Worm (Caenorhabditis elegans): ENCODE data around the gene npr-33.

Gene npr-33

DNA sequence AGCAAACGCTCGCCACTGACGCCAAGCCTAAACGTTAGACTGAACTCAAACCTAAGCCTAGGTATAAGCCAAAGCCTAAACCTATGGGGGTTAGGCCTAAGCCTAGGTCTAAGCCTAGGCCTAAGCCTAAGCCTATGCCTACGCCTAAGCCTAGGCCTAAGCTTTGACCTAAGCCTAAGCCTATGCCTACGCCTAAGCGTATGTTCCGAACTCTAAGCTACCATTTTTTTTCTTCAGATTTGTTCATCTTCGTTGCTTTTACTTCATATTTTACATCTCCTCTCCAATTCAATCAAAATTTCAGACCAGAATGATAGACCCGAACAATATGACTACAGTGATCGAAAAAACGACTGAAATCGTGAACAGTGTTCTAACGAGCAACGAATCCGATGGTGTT is at the start of gene npr-33:
Gene npr-33 (plus strand): TSS at position 301 of the 400 bp plus-strand sequence.
- TF ChIP-seq jun-1 (tag; optimal IDR thresholded peaks at IDR 0.05), result no peak
- no peak for TF ChIP-seq hpl-2 (GFP tag; optimal IDR thresholded peaks at IDR 0.05)
- TF ChIP-seq dsc-1 (tag; optimal IDR thresholded peaks at IDR 0.05), result no peak
- no peak for TF ChIP-seq nhr-19 (GFP tag; conservative IDR thresholded peaks at IDR 0.05)
- TF ChIP-seq nhr-77 (tag; optimal IDR thresholded peaks at IDR 0.05), result no peak
- no peak for TF ChIP-seq nhr-47 (tag; optimal IDR thresholded peaks at IDR 0.05)
- TF ChIP-seq unc-62 (GFP tag; optimal IDR thresholded peaks at IDR 0.05), result no peak
- no peak for TF ChIP-seq mep-1 (tag; optimal IDR thresholded peaks at IDR 0.05)
- TF ChIP-seq pag-3 (tag; optimal IDR thresholded peaks at IDR 0.05; ENCODE audit: borderline replicate concordance, insufficient read depth), result no peak
- no peak for TF ChIP-seq lir-3 (tag; optimal IDR thresholded peaks at IDR 0.05; ENCODE audit: poor library complexity)
- TF ChIP-seq egl-13 (tag; optimal IDR thresholded peaks at IDR 0.05), result no peak
- no peak for TF ChIP-seq ceh-90 (tag; optimal IDR thresholded peaks at IDR 0.05)
- no peak for TF ChIP-seq ces-1 (GFP tag; optimal IDR thresholded peaks at IDR 0.05)

DNA sequence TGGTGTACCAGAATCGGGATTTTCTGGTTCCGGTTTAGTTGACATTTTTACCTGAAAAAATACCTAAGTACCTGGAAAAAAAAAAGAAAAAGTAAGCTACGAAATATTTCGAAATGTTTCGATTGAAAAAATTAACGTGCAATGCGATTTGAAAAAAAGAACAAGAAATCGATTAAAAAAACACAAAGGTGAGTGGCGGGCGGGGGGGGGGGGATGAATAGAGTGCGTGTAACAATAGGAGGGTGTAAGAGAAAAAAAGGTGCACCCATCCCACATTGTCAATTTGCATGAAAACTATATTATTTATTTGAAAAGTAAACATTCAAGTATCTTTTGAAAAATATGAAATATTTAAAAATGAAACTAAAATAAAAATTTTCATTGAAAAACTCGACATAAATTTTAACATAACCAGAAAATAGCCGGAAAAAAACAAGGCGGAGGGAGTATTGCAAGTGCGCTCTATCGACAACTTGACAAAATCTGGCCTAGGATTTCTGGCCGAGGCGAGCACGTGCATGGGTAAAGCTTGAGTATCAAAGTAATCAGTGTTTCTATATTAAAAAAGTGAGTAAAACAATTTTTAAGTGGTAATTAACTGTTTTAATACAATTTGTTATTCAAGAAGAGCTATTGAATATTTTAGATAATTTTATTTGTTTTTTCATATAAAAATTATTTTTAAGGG is 44.4 kb upstream of the npr-33 start, which contains the start of the genes csb-1 and F53H4.4:
Gene csb-1 (minus strand): TSS at position 51 of the 688 bp plus-strand sequence.
Gene F53H4.4 (plus strand): TSS at position 520 of the 688 bp plus-strand sequence.
- peak; percentile 71 for TF ChIP-seq nhr-19 (GFP tag; conservative IDR thresholded peaks at IDR 0.05)
- TF ChIP-seq vab-15 (tag; optimal IDR thresholded peaks at IDR 0.05), result no peak
- TF ChIP-seq aha-1 (tag; optimal IDR thresholded peaks at IDR 0.05), result no peak
- TF ChIP-seq lin-39 (tag; optimal IDR thresholded peaks at IDR 0.05), result no peak
- TF ChIP-seq F16B12.6 (tag; optimal IDR thresholded peaks at IDR 0.05), result peak; percentile 17
- peak; percentile 56 for TF ChIP-seq lin-13 (GFP tag; optimal IDR thresholded peaks at IDR 0.05)
- no peak for TF ChIP-seq unc-30 (tag; optimal IDR thresholded peaks at IDR 0.05)
- peak; percentile 77 to 87 for TF ChIP-seq lsy-2 (tag; optimal IDR thresholded peaks at IDR 0.05)
- no peak for TF ChIP-seq nhr-237 (tag; optimal IDR thresholded peaks at IDR 0.05)
- TF ChIP-seq fkh-4 (tag; optimal IDR thresholded peaks at IDR 0.05; ENCODE audit: borderline replicate concordance), result peak; percentile 15
- no peak for TF ChIP-seq C34B4.2 (tag; optimal IDR thresholded peaks at IDR 0.05)
- no peak for TF ChIP-seq ceh-8 (GFP tag; optimal IDR thresholded peaks at IDR 0.05)
- TF ChIP-seq mab-9 (GFP tag; IDR thresholded peaks at IDR 0.05), result no peak
- no peak for TF ChIP-seq tlp-1 (tag; optimal IDR thresholded peaks at IDR 0.05)
- peak; percentile 38 for TF ChIP-seq fkh-10 (GFP tag; optimal IDR thresholded peaks at IDR 0.05)
- no peak for TF ChIP-seq pqm-1 (tag; optimal IDR thresholded peaks at IDR 0.05)
- peak in 2 of 3 experiments; percentile 30 to 62 for TF ChIP-seq ceh-82 (tag; optimal IDR thresholded peaks at IDR 0.05)
- TF ChIP-seq zag-1 (tag; optimal IDR thresholded peaks at IDR 0.05), result no peak
- TF ChIP-seq nhr-76 (tag; optimal IDR thresholded peaks at IDR 0.05), result no peak
- TF ChIP-seq sptf-1 (tag; optimal IDR thresholded peaks at IDR 0.05), result no peak
- TF ChIP-seq ztf-11 (tag; optimal IDR thresholded peaks at IDR 0.05), result peak in 1 of 2 experiments; percentile 42
- TF ChIP-seq jun-1 (tag; optimal IDR thresholded peaks at IDR 0.05), result no peak
- TF ChIP-seq hpl-2 (GFP tag; optimal IDR thresholded peaks at IDR 0.05), result no peak
- TF ChIP-seq grh-1 (GFP tag; IDR thresholded peaks at IDR 0.05), result no peak
- TF ChIP-seq ceh-90 (tag; optimal IDR thresholded peaks at IDR 0.05), result peak; percentile 47
- TF ChIP-seq nhr-47 (tag; optimal IDR thresholded peaks at IDR 0.05), result peak; percentile 79
- peak; percentile 55 for TF ChIP-seq nhr-77 (tag; optimal IDR thresholded peaks at IDR 0.05)
- TF ChIP-seq nhr-12 (tag; optimal IDR thresholded peaks at IDR 0.05), result no peak
- TF ChIP-seq efl-3 (GFP tag; optimal IDR thresholded peaks at IDR 0.05), result no peak
- TF ChIP-seq snu-23 (GFP tag; optimal IDR thresholded peaks at IDR 0.05), result peak; percentile 78
- no peak for TF ChIP-seq ceh-88 (GFP tag; IDR thresholded peaks at IDR 0.05)
- TF ChIP-seq C16A3.4 (tag; optimal IDR thresholded peaks at IDR 0.05), result peak; percentile 84
- TF ChIP-seq ama-1 (optimal IDR thresholded peaks at IDR 0.05), result no peak
- TF ChIP-seq pax-3 (tag; optimal IDR thresholded peaks at IDR 0.05), result no peak
- TF ChIP-seq sox-4 (tag; optimal IDR thresholded peaks at IDR 0.05), result peak; percentile 48
- TF ChIP-seq xbp-1 (tag; optimal IDR thresholded peaks at IDR 0.05), result peak; percentile 60
- TF ChIP-seq skn-1 (tag; optimal IDR thresholded peaks at IDR 0.05), result peak; percentile 58
- peak; percentile 77 for TF ChIP-seq nhr-90 (tag; optimal IDR thresholded peaks at IDR 0.05; ENCODE audit: poor library complexity)
- peak; percentile 55 for TF ChIP-seq nhr-85 (tag)
- no peak for TF ChIP-seq unc-62 (GFP tag; optimal IDR thresholded peaks at IDR 0.05)
- TF ChIP-seq zip-4 (GFP tag; optimal IDR thresholded peaks at IDR 0.05), result no peak
- TF ChIP-seq ets-5 (GFP tag; IDR thresholded peaks at IDR 0.05), result no peak
- peak; percentile 84 for TF ChIP-seq mep-1 (tag; optimal IDR thresholded peaks at IDR 0.05)
- TF ChIP-seq tbx-2 (tag; optimal IDR thresholded peaks at IDR 0.05), result peak; percentile 75
- TF ChIP-seq nhr-11 (tag; optimal IDR thresholded peaks at IDR 0.05), result no peak

All from whole organism, L1 larva.